Worm (Caenorhabditis elegans) whole organism, late embryonic: Measurements from ENCODE around the gene C09B9.4.
"Not testable (repeated sequence)": the region's sequence is repeated elsewhere in the genome, so short reads cannot be mapped to it uniquely, and the experiment has no call there.

Experiments
- F13H6.1 ChIP-seq: sonication (generic microtip); optimal IDR thresholded peaks from 2 replicates; lab custom pipeline; 2016; ENCODE audit warnings: missing genetic modification characterization, missing compliant biosample characterization
- ceh-2 ChIP-seq: sonication (generic microtip); optimal IDR thresholded peaks from 2 replicates; lab custom pipeline; 2016; ENCODE audit warnings: missing genotype, missing genetic modification characterization, missing compliant biosample characterization
- dmd-4 ChIP-seq: sonication (generic microtip); optimal IDR thresholded peaks from 2 replicates; lab custom pipeline; 2016; ENCODE audit warnings: borderline replicate concordance, missing genetic modification characterization, missing compliant biosample characterization
- dve-1 ChIP-seq: sonication (generic microtip); optimal IDR thresholded peaks from 2 replicates; lab custom pipeline; 2017; ENCODE audit warnings: antibody characterized with exemption, mild to moderate bottlenecking, missing genetic modification characterization, missing compliant biosample characterization
- ets-4 ChIP-seq: sonication (generic microtip); optimal IDR thresholded peaks from 2 replicates; lab custom pipeline; 2016; ENCODE audit warnings: missing genetic modification characterization, missing compliant biosample characterization
- fkh-10 ChIP-seq: fragments of 150-350 bp; optimal IDR thresholded peaks from 2 replicates; lab custom pipeline; 2014; ENCODE audit warnings: missing biosample characterization, missing genetic modification reagents, missing genetic modification characterization
- npax-4 ChIP-seq: sonication (generic microtip); optimal IDR thresholded peaks from 2 replicates; lab custom pipeline; 2016; ENCODE audit warnings: missing genetic modification characterization, missing compliant biosample characterization
- pag-3 ChIP-seq: sonication (generic microtip); optimal IDR thresholded peaks from 2 replicates; lab custom pipeline; 2016; ENCODE audit warnings: missing compliant biosample characterization, missing genetic modification characterization, borderline replicate concordance
- pax-1 ChIP-seq: fragments of 150-350 bp; optimal IDR thresholded peaks from 2 replicates; lab custom pipeline; 2014; ENCODE audit warnings: missing biosample characterization, missing genetic modification characterization
- pros-1 ChIP-seq: fragments of 150-350 bp; optimal IDR thresholded peaks from 2 replicates; lab custom pipeline; 2014; ENCODE audit warnings: missing biosample characterization, missing genetic modification reagents, missing genetic modification characterization
- tbx-2 ChIP-seq: sonication (generic microtip); optimal IDR thresholded peaks from 2 replicates; lab custom pipeline; 2016; ENCODE audit warnings: missing genetic modification characterization, missing compliant biosample characterization
- unc-3 ChIP-seq, 2 experiments: fragments of 200-800 bp in 1 of 2; sonication (Bioruptor generic) in 1 of 2; sonication (generic microtip) in 1 of 2; conservative IDR thresholded peaks in 1 of 2; optimal IDR thresholded peaks in 1 of 2; 2 replicates each; pipeline versions ENCODE4 v1.3.6 to Lab custom; 2016 to 2022; ENCODE audit warnings: missing compliant biosample characterization in 2 of 2, missing genetic modification characterization in 2 of 2, missing genetic modification reagents in 1 of 2

ce11 chrIV:5016461-5016860 lies 16.7 kb downstream of the C09B9.4 start, which contains the start of gene ssq-4:
- not testable (repeated sequence) for TF ChIP-seq F13H6.1 (tag; lab: Kevin White, UChicago); pag-3 (tag; lab: Kevin White, UChicago); pax-1; dve-1 (tag; lab: Kevin White, UChicago); dmd-4 (tag; lab: Kevin White, UChicago); ets-4 (tag; lab: Kevin White, UChicago); npax-4 (tag; lab: Kevin White, UChicago); ceh-2 (tag; lab: Kevin White, UChicago); unc-3 (GFP tag; conservative IDR thresholded peaks at IDR 0.05; lab: Robert Waterston, UW); unc-3 (tag; optimal IDR thresholded peaks at IDR 0.05; lab: Kevin White, UChicago); tbx-2 (tag; lab: Kevin White, UChicago); fkh-10 (GFP tag; lab: Kevin White, UChicago); pros-1 (tag; lab: Kevin White, UChicago)
